Worm (Caenorhabditis elegans): ENCODE measurements around the gene idpc-3.

idpc-3 gene

ce11 chrV:9629114-9629513 is at the start of gene idpc-3:
TSS of gene idpc-3 (minus strand) at chrV:9629214.
- no peak for TF ChIP-seq unc-62 (GFP tag; optimal IDR thresholded peaks at IDR 0.05)

ce11 chrV:9677977-9678376 is 49.0 kb upstream of the idpc-3 start, which contains the start of gene cthd-1:
TSS of gene cthd-1 (plus strand) at chrV:9678277.
- no peak for TF ChIP-seq unc-62 (GFP tag; optimal IDR thresholded peaks at IDR 0.05)

- no peak for TF ChIP-seq unc-62 (GFP tag; optimal IDR thresholded peaks at IDR 0.05)
Measured at ce11 chrV:9673199-9673843, 44.3 kb upstream of the idpc-3 start, which contains the start of gene sulp-8. TSS of gene sulp-8 (minus strand) at chrV:9673667.

- no peak for TF ChIP-seq unc-62 (GFP tag; optimal IDR thresholded peaks at IDR 0.05)
Measured at ce11 chrV:9672495-9672894, 43.5 kb upstream of the idpc-3 start.

ce11 chrV:9666394-9666793 is 37.4 kb upstream of the idpc-3 start, which contains the start of gene ZK287.1:
TSS of gene ZK287.1 (plus strand) at chrV:9666694.
- TF ChIP-seq unc-62 (GFP tag; optimal IDR thresholded peaks at IDR 0.05) = no peak

ce11 chrV:9664620-9665019 is 35.6 kb upstream of the idpc-3 start:
- no peak for TF ChIP-seq unc-62 (GFP tag; optimal IDR thresholded peaks at IDR 0.05)

- no peak for TF ChIP-seq unc-62 (GFP tag; optimal IDR thresholded peaks at IDR 0.05)
Measured at ce11 chrV:9663948-9664347, 34.9 kb upstream of the idpc-3 start.

ce11 chrV:9661514-9661913 is 32.5 kb upstream of the idpc-3 start, which contains the start of gene pitr-4:
TSS of gene pitr-4 (minus strand) at chrV:9661614.
- TF ChIP-seq unc-62 (GFP tag; optimal IDR thresholded peaks at IDR 0.05) = no peak

ce11 chrV:9654154-9654805 is 25.3 kb upstream of the idpc-3 start, which contains the start of gene cyp-29A4:
TSS of gene cyp-29A4 (plus strand) at chrV:9654755.
- TF ChIP-seq unc-62 (GFP tag; optimal IDR thresholded peaks at IDR 0.05) = no peak

ce11 chrV:9651294-9651693 is 22.3 kb upstream of the idpc-3 start, which contains the start of gene T06E4.21:
TSS of gene T06E4.21 (plus strand) at chrV:9651594.
- no peak for TF ChIP-seq unc-62 (GFP tag; optimal IDR thresholded peaks at IDR 0.05)

- TF ChIP-seq unc-62 (GFP tag; optimal IDR thresholded peaks at IDR 0.05) = no peak
Measured at ce11 chrV:9645507-9645906, 16.5 kb upstream of the idpc-3 start, which contains the start of the genes atl-1 and hcp-2. TSS of gene atl-1 (minus strand) at chrV:9645595. TSS of gene hcp-2 (plus strand) at chrV:9645859.

ce11 chrV:9633313-9633712 is 4.3 kb upstream of the idpc-3 start, which contains the start of gene col-147:
TSS of gene col-147 (minus strand) at chrV:9633338.
- TF ChIP-seq unc-62 (GFP tag; optimal IDR thresholded peaks at IDR 0.05) = no peak

- no peak for TF ChIP-seq unc-62 (GFP tag; optimal IDR thresholded peaks at IDR 0.05)
Measured at ce11 chrV:9632348-9632747, 3.3 kb upstream of the idpc-3 start.

- TF ChIP-seq unc-62 (GFP tag; optimal IDR thresholded peaks at IDR 0.05) = no peak
Measured at ce11 chrV:9630944-9631343, 1.9 kb upstream of the idpc-3 start, which contains the start of gene T06E4.5. TSS of gene T06E4.5 (plus strand) at chrV:9631244.

ce11 chrV:9630542-9630941 is 1.5 kb upstream of the idpc-3 start:
- no peak for TF ChIP-seq unc-62 (GFP tag; optimal IDR thresholded peaks at IDR 0.05)

- TF ChIP-seq unc-62 (GFP tag; optimal IDR thresholded peaks at IDR 0.05) = no peak
Measured at ce11 chrV:9629643-9630042, 629 bp upstream of the idpc-3 start, which contains the start of gene col-146. TSS of gene col-146 (plus strand) at chrV:9629943.

ce11 chrV:9628603-9629002 is 411 bp downstream of the idpc-3 start:
- TF ChIP-seq unc-62 (GFP tag; optimal IDR thresholded peaks at IDR 0.05) = no peak
